Fruit fly (Drosophila melanogaster) whole organism, embryonic: ENCODE results near the gene amn.

Source experiments
- CG10147 ChIP-seq: fragments of 200-800 bp; sonication (Bioruptor generic); optimal IDR thresholded peaks from 2 replicates; lab custom pipeline; 2019; ENCODE audit warnings: missing biosample characterization, mild to moderate bottlenecking, missing genetic modification characterization, moderate library complexity
- CG10431 ChIP-seq: fragments of 200-800 bp; sonication (Bioruptor generic); optimal IDR thresholded peaks from 3 replicates; lab custom pipeline; 2018; ENCODE audit warnings: missing biosample characterization, mild to moderate bottlenecking, missing genetic modification characterization
- CG10543 ChIP-seq: fragments of 200-800 bp; sonication (Bioruptor generic); optimal IDR thresholded peaks from 3 replicates; lab custom pipeline; 2017; ENCODE audit warnings: missing biosample characterization, mild to moderate bottlenecking, missing genetic modification characterization, moderate library complexity
- CG11093 ChIP-seq: fragments of 200-800 bp; sonication (Bioruptor generic); IDR thresholded peaks from 3 replicates; pipeline ENCODE4 v1.3.6; 2022; ENCODE audit warnings: missing biosample characterization, missing genetic modification characterization
- CG13624 ChIP-seq: fragments of 200-800 bp; sonication (Bioruptor generic); optimal IDR thresholded peaks from 2 replicates; lab custom pipeline; 2016; ENCODE audit warnings: missing biosample characterization, missing genetic modification characterization
- CG14710 ChIP-seq: fragments of 200-800 bp; sonication (Bioruptor generic); optimal IDR thresholded peaks from 3 replicates; lab custom pipeline; 2019; ENCODE audit warnings: missing biosample characterization, mild to moderate bottlenecking, missing genetic modification characterization, moderate library complexity
- CG15514 ChIP-seq: fragments of 200-800 bp; sonication (Bioruptor generic); optimal IDR thresholded peaks from 3 replicates; lab custom pipeline; 2017; ENCODE audit warnings: missing biosample characterization, missing genetic modification characterization, mild to moderate bottlenecking, moderate library complexity, missing genetic modification reagents
- CG1603 ChIP-seq: fragments of 200-800 bp; sonication (Bioruptor generic); optimal IDR thresholded peaks from 2 replicates; lab custom pipeline; 2019; ENCODE audit warnings: missing biosample characterization, mild to moderate bottlenecking, missing genetic modification characterization, moderate library complexity
- CG17328 ChIP-seq: fragments of 200-800 bp; sonication (Bioruptor generic); IDR thresholded peaks from 2 replicates; pipeline ENCODE4 v1.3.6; 2022; ENCODE audit warnings: missing biosample characterization, missing genetic modification characterization
- CG30403 ChIP-seq: fragments of 200-800 bp; sonication (Bioruptor generic); optimal IDR thresholded peaks from 3 replicates; lab custom pipeline; 2016; ENCODE audit warnings: missing biosample characterization, missing genetic modification characterization
- CG3163 ChIP-seq: fragments of 200-800 bp; sonication (Bioruptor generic); optimal IDR thresholded peaks from 3 replicates; lab custom pipeline; 2016; ENCODE audit warnings: missing biosample characterization, missing genetic modification characterization
- CG32767 ChIP-seq: fragments of 200-800 bp; sonication (Bioruptor generic); IDR thresholded peaks from 2 replicates; pipeline ENCODE4 v1.3.6; 2022; ENCODE audit warnings: missing biosample characterization, missing genetic modification characterization
- CG34224 ChIP-seq: fragments of 200-800 bp; sonication (Bioruptor generic); IDR thresholded peaks from 3 replicates; pipeline ENCODE4 v1.3.6; 2022; ENCODE audit warnings: missing biosample characterization, missing genetic modification characterization; ENCODE audit not compliant: partially characterized antibody
- CG3995 ChIP-seq: fragments of 200-800 bp; sonication (Bioruptor generic); optimal IDR thresholded peaks from 3 replicates; lab custom pipeline; 2016; ENCODE audit warnings: missing biosample characterization, missing genetic modification characterization
- CG6272 ChIP-seq: fragments of 200-800 bp; sonication (Bioruptor generic); IDR thresholded peaks from 2 replicates; pipeline ENCODE4 v1.3.6; 2022; ENCODE audit warnings: missing biosample characterization, missing genetic modification characterization
- CG8281 ChIP-seq: fragments of 200-800 bp; sonication (Bioruptor generic); optimal IDR thresholded peaks from 2 replicates; lab custom pipeline; 2018; ENCODE audit warnings: missing biosample characterization, mild to moderate bottlenecking, missing genetic modification characterization, moderate library complexity
- CG9727 ChIP-seq: fragments of 200-800 bp; sonication (Bioruptor generic); optimal IDR thresholded peaks from 3 replicates; lab custom pipeline; 2017; ENCODE audit warnings: missing biosample characterization, mild to moderate bottlenecking, missing genetic modification characterization
- CG9797 ChIP-seq: fragments of 200-800 bp; sonication (Bioruptor generic); optimal IDR thresholded peaks from 3 replicates; lab custom pipeline; 2018; ENCODE audit warnings: missing biosample characterization, mild to moderate bottlenecking, missing genetic modification characterization
- Deaf1 ChIP-seq: fragments of 200-800 bp; optimal IDR thresholded peaks from 3 replicates; lab custom pipeline; 2019; ENCODE audit warnings: missing biosample characterization, mild to moderate bottlenecking, missing genetic modification characterization, moderate library complexity
- E2f2 ChIP-seq: fragments of 200-800 bp; sonication (Bioruptor generic); IDR thresholded peaks from 2 replicates; pipeline ENCODE4 v1.3.6; 2022; ENCODE audit warnings: missing biosample characterization, missing genetic modification characterization
- Elba2 ChIP-seq: fragments of 200-800 bp; sonication (Bioruptor generic); optimal IDR thresholded peaks from 3 replicates; lab custom pipeline; 2016; ENCODE audit warnings: missing biosample characterization, missing genetic modification characterization
- HHEX ChIP-seq: fragments of 200-800 bp; sonication (Bioruptor generic); optimal IDR thresholded peaks from 3 replicates; lab custom pipeline; 2017; ENCODE audit warnings: missing biosample characterization, mild to moderate bottlenecking, missing genetic modification characterization, missing genetic modification reagents
- HLH4C ChIP-seq: fragments of 200-800 bp; sonication (Bioruptor generic); IDR thresholded peaks from 3 replicates; pipeline ENCODE4 v1.3.6; 2022; ENCODE audit warnings: missing biosample characterization, missing genetic modification characterization; ENCODE audit not compliant: partially characterized antibody
- HLH54F ChIP-seq: fragments of 200-800 bp; sonication (Bioruptor generic); optimal IDR thresholded peaks from 3 replicates; lab custom pipeline; 2016; ENCODE audit warnings: missing biosample characterization, missing genetic modification characterization
- Med ChIP-seq: fragments of 200-800 bp; sonication (Bioruptor generic); peaks from one replicate; lab custom pipeline; 2016; ENCODE audit warnings: missing biosample characterization, missing genetic modification characterization, mild to moderate bottlenecking, inconsistent platforms, moderate library complexity
- Nf-YC ChIP-seq: fragments of 200-800 bp; optimal IDR thresholded peaks from 3 replicates; lab custom pipeline; 2019; ENCODE audit warnings: missing biosample characterization, mild to moderate bottlenecking, missing genetic modification characterization, moderate library complexity
- NfI ChIP-seq: fragments of 200-800 bp; sonication (Bioruptor generic); optimal IDR thresholded peaks from 3 replicates; lab custom pipeline; 2018; ENCODE audit warnings: missing biosample characterization, mild to moderate bottlenecking, missing genetic modification characterization, moderate library complexity
- Ptx1 ChIP-seq: fragments of 200-800 bp; sonication (Bioruptor generic); IDR thresholded peaks from 2 replicates; pipeline ENCODE4 v1.3.6; 2022; ENCODE audit warnings: missing biosample characterization, missing genetic modification characterization
- Usf ChIP-seq: fragments of 200-800 bp; sonication (Bioruptor generic); optimal IDR thresholded peaks from 2 replicates; lab custom pipeline; 2017; ENCODE audit warnings: missing genotype, missing biosample characterization, missing genetic modification characterization
- ato ChIP-seq: fragments of 200-800 bp; sonication (Bioruptor generic); IDR thresholded peaks from 2 replicates; pipeline ENCODE4 v1.3.6; 2022; ENCODE audit warnings: missing biosample characterization, missing genetic modification characterization; ENCODE audit not compliant: partially characterized antibody
- az2 ChIP-seq: fragments of 200-800 bp; sonication (Bioruptor generic); optimal IDR thresholded peaks from 3 replicates; lab custom pipeline; 2016; ENCODE audit warnings: missing biosample characterization, missing genetic modification characterization
- bigmax ChIP-seq: fragments of 200-800 bp; sonication (Bioruptor generic); optimal IDR thresholded peaks from 2 replicates; lab custom pipeline; 2018; ENCODE audit warnings: missing biosample characterization, mild to moderate bottlenecking, missing genetic modification characterization
- bowl ChIP-seq: fragments of 200-800 bp; sonication (Bioruptor generic); IDR thresholded peaks from 2 replicates; pipeline ENCODE4 v1.3.6; 2022; ENCODE audit warnings: missing biosample characterization, missing genetic modification characterization
- dati ChIP-seq: fragments of 200-800 bp; sonication (Bioruptor generic); IDR thresholded peaks from 2 replicates; pipeline ENCODE4 v1.3.6; 2022; ENCODE audit warnings: missing biosample characterization, missing genetic modification characterization
- ems ChIP-seq: fragments of 200-800 bp; sonication (Bioruptor generic); optimal IDR thresholded peaks from 3 replicates; lab custom pipeline; 2016; ENCODE audit warnings: missing biosample characterization, missing genetic modification characterization
- en ChIP-seq: fragments of 200-800 bp; sonication (Bioruptor generic); optimal IDR thresholded peaks from 2 replicates; lab custom pipeline; 2016; ENCODE audit warnings: missing biosample characterization, missing genetic modification characterization
- ewg ChIP-seq: fragments of 200-800 bp; sonication (Bioruptor generic); optimal IDR thresholded peaks from 3 replicates; lab custom pipeline; 2017; ENCODE audit warnings: mild to moderate bottlenecking, missing biosample characterization, missing genetic modification reagents, missing genetic modification characterization
- fd3F ChIP-seq: fragments of 200-800 bp; sonication (Bioruptor generic); optimal IDR thresholded peaks from 2 replicates; lab custom pipeline; 2018; ENCODE audit warnings: missing biosample characterization, mild to moderate bottlenecking, missing genetic modification characterization, moderate library complexity
- ftz-f1 ChIP-seq: fragments of 200-800 bp; sonication (Bioruptor generic); optimal IDR thresholded peaks from 2 replicates; lab custom pipeline; 2016; ENCODE audit warnings: missing biosample characterization, missing genetic modification characterization
- hkb ChIP-seq, 2 experiments: fragments of 200-800 bp in 1 of 2; fragments of >200 bp in 1 of 2; sonication (Bioruptor generic) in 1 of 2; IDR thresholded peaks in 1 of 2; optimal IDR thresholded peaks in 1 of 2; 2 replicates each; pipeline versions ENCODE4 v1.3.6 to Lab custom; 2017 to 2022; ENCODE audit warnings: missing biosample characterization in 1 of 2, missing genetic modification characterization in 1 of 2
- jumu ChIP-seq: fragments of 200-800 bp; sonication (Bioruptor generic); optimal IDR thresholded peaks from 3 replicates; lab custom pipeline; 2016; ENCODE audit warnings: missing biosample characterization, missing genetic modification characterization
- maf-S ChIP-seq: fragments of 200-800 bp; sonication (Bioruptor generic); optimal IDR thresholded peaks from 2 replicates; lab custom pipeline; 2016; ENCODE audit warnings: missing biosample characterization, missing genetic modification characterization
- nom ChIP-seq: fragments of 200-800 bp; sonication (Bioruptor generic); optimal IDR thresholded peaks from 2 replicates; lab custom pipeline; 2017; ENCODE audit warnings: missing biosample characterization, missing genetic modification characterization, mild to moderate bottlenecking, moderate library complexity, missing genetic modification reagents
- psq ChIP-seq: fragments of 200-800 bp; sonication (Bioruptor generic); optimal IDR thresholded peaks from 2 replicates; lab custom pipeline; 2017; ENCODE audit warnings: missing biosample characterization, missing genetic modification characterization
- wdn ChIP-seq: fragments of 200-800 bp; sonication (Bioruptor generic); IDR thresholded peaks from 2 replicates; pipeline ENCODE4 v1.3.6; 2022; ENCODE audit warnings: missing biosample characterization, missing genetic modification characterization

The amn gene

DNA sequence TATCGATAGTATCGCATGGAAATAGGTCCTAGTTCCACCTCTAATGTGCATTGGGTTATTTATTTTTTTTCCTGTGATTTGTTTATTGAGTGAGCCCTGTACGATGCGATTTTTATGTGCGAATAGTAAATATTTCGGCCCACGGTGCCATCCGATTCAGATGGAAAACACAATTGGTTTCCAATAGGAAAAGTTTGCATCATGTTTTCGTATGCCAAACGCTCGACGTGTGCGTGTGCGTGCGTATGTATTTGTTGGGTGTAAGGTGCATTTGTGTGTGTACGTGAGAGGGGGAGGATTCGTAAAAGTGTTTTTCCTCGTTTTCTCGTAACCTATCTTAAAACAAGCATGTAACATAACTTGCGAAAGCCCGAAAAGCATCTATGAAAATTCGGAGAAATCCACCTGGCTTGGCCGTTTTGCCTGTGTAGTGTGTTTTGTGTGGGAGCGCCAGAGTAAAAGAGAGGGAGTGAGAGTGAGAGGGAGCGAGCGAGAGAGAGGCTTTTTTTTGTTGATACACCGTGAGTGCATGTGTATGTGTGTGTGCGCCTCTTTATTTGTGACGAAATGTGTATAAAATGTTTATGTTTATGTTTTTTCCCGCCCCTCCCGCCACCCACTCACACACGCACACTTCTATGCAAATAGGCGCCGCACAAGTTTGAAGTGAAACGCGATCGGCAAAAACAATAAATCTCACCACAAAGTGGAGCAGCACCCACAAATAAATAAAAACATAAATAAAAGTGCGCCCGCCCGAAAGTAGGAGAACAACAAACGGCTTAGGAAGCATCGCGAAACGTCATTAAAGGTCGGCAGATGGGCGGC, 23.5 kb downstream of the amn start, which contains the start of gene Hers (continued):
- peak; percentile 10 for TF ChIP-seq CG9727 (GFP tag; lab: Kevin White, UChicago)
- TF ChIP-seq Deaf1 (tag; lab: Kevin White, UChicago) = peak; percentile 1
- no peak for TF ChIP-seq nom (GFP tag; lab: Kevin White, UChicago)
- peak; percentile 7 for TF ChIP-seq HHEX (GFP tag; lab: Kevin White, UChicago)
- TF ChIP-seq Usf (GFP tag; lab: Kevin White, UChicago) = no peak
- no peak for TF ChIP-seq CG15514 (GFP tag; lab: Kevin White, UChicago)
- TF ChIP-seq CG11093 = no peak
- TF ChIP-seq CG30403 = no peak
- no peak for TF ChIP-seq en (GFP tag; lab: Kevin White, UChicago)
- TF ChIP-seq CG32767 = peak; percentile 15; the same call in 1 of the 2 replicates

DNA sequence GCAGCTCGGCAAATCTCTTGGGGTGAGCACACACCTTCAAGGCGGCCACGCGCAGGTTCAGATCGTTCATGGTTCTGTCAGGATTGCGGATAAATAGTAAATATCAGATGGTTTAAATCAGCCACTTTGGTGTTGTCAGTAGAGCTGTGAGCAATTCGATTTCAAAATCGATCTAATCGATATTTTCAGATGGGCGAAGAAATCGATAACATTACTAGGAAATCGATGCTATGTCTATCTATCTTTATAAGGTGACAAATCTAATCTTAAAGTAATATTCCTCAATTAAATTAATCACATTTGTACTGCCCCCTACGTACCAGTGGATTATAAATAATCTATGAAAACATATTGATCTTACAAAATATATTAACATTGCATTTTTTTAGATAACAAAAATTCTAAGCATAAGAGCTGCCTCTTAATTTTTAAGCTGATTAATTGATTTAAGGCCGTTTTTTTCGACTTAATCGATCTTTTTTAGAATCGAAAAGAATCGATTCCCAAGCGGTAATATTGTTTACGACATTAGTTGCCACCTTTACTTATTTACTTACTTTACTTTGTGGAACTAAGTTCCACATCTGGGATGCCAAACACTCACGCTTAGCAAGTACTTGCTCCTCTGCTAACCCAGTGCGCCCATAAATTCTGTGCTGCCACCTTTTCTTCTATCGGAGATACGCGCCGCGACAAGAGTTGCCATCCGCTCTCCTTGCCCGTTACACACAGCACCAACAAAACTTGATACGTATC, 24.3 kb downstream of the amn start, which contains the start of gene THADA:
Gene THADA, minus strand, starts transcription at position 136 of the 756 bp plus-strand sequence.
- TF ChIP-seq hkb (optimal IDR thresholded peaks at IDR 0.05; lab: Kevin White, UChicago) (no peak), hkb (GFP tag; IDR thresholded peaks at IDR 0.05; lab: Robert Waterston, UW) (0 out of 2 replicates have a peak, but pooled peaks have one; percentile 48), ewg (GFP tag; lab: Kevin White, UChicago) (peak; percentile 17), HLH54F (GFP tag; lab: Kevin White, UChicago) (peak; percentile 31), ato (no peak; the same call in 1 of the 2 replicates), CG10147 (peak; percentile 19), az2 (GFP tag; lab: Kevin White, UChicago) (peak; percentile 26), psq (GFP tag; lab: Kevin White, UChicago) (no peak), Med (peak; percentile 94), Nf-YC (tag; lab: Kevin White, UChicago) (no peak), CG10543 (GFP tag; lab: Kevin White, UChicago) (peak; percentile 53), CG3163 (GFP tag; lab: Kevin White, UChicago) (peak; percentile 49), bigmax (GFP tag; lab: Kevin White, UChicago) (peak; percentile 44), CG9797 (GFP tag; lab: Kevin White, UChicago) (peak; percentile 54), fd3F (no peak), Elba2 (GFP tag; lab: Kevin White, UChicago) (no peak), Ptx1 (GFP tag; lab: Robert Waterston, UW) (peak; percentile 34), CG3995 (GFP tag; lab: Kevin White, UChicago) (peak; percentile 16), CG17328 (GFP tag; lab: Robert Waterston, UW) (no peak), ems (GFP tag; lab: Kevin White, UChicago) (no peak), CG10431 (GFP tag; lab: Kevin White, UChicago) (no peak), CG14710 (tag; lab: Kevin White, UChicago) (peak; percentile 88), dati (GFP tag; lab: Robert Waterston, UW) (no peak), CG13624 (GFP tag; lab: Kevin White, UChicago) (peak; percentile 27), E2f2 (GFP tag; lab: Robert Waterston, UW) (peak; percentile 72), CG6272 (peak; percentile 41; the same call in 1 of the 2 replicates), CG1603 (peak; percentile 90), NfI (peak; percentile 10), bowl (GFP tag; lab: Robert Waterston, UW) (no peak), CG34224 (peak; percentile 80; the same call in 2 of the 3 replicates), maf-S (GFP tag; lab: Kevin White, UChicago) (no peak), CG32767 (no peak), wdn (GFP tag; lab: Robert Waterston, UW) (no peak), HLH4C (peak; percentile 81), ftz-f1 (peak; percentile 16), jumu (GFP tag; lab: Kevin White, UChicago) (peak; percentile 56), CG8281 (tag; lab: Kevin White, UChicago) (no peak)
